Worm (Caenorhabditis elegans) whole organism, young adult: ENCODE measurements around the gene T02B11.8.

Experiments used
- F37B4.10 ChIP-seq: fragments of 200-800 bp; sonication (Bioruptor generic); IDR thresholded peaks from 2 replicates; pipeline ENCODE4 v1.3.6; 2022; ENCODE audit warnings: missing genetic modification characterization, missing compliant biosample characterization
- chd-7 ChIP-seq: sonication (generic microtip); optimal IDR thresholded peaks from 2 replicates; lab custom pipeline; 2016; ENCODE audit warnings: mild to moderate bottlenecking, missing genetic modification characterization, moderate library complexity, missing compliant biosample characterization
- dpl-1 ChIP-seq: fragments of 150-350 bp; optimal IDR thresholded peaks from 2 replicates; lab custom pipeline; 2014; ENCODE audit warnings: missing biosample characterization, missing genetic modification reagents, missing genetic modification characterization
- him-1 ChIP-seq: sonication (generic microtip); optimal IDR thresholded peaks from 2 replicates; lab custom pipeline; 2016; ENCODE audit warnings: missing genotype, missing genetic modification reagents, missing genetic modification characterization, missing compliant biosample characterization
- hmg-1.2 ChIP-seq: fragments of 200-800 bp; sonication (Bioruptor generic); IDR thresholded peaks from 2 replicates; pipeline ENCODE4 v1.3.6; 2022; ENCODE audit warnings: missing genetic modification reagents, missing genetic modification characterization, missing compliant biosample characterization
- hsf-1 ChIP-seq: fragments of 200-800 bp; sonication (Bioruptor generic); IDR thresholded peaks from 2 replicates; pipeline ENCODE4 v1.3.6; 2022; ENCODE audit warnings: missing genetic modification reagents, missing genetic modification characterization, missing compliant biosample characterization
- let-607 ChIP-seq, 2 experiments: fragments of 200-800 bp in 1 of 2; sonication (Bioruptor generic) in 1 of 2; sonication (generic microtip) in 1 of 2; optimal IDR thresholded peaks; 2 replicates each; lab custom pipeline; 2016 to 2018; ENCODE audit warnings: mild to moderate bottlenecking in 2 of 2, missing compliant biosample characterization in 2 of 2, missing genetic modification characterization in 2 of 2, moderate library complexity in 2 of 2, missing genotype in 1 of 2
- madf-3 ChIP-seq: fragments of 200-800 bp; sonication (Bioruptor generic); IDR thresholded peaks from 2 replicates; pipeline ENCODE4 v1.3.6; 2022; ENCODE audit warnings: missing genetic modification reagents, missing genetic modification characterization, missing compliant biosample characterization
- nfya-1 ChIP-seq: sonication (generic microtip); optimal IDR thresholded peaks from 2 replicates; lab custom pipeline; 2017; ENCODE audit warnings: antibody characterized with exemption, missing compliant biosample characterization, missing genetic modification characterization, borderline replicate concordance; ENCODE audit not compliant: insufficient read depth
- pha-4 ChIP-seq: fragments of 150-350 bp; sonication (generic microtip); optimal IDR thresholded peaks from 2 replicates; lab custom pipeline; 2014; ENCODE audit warnings: missing biosample characterization, missing genetic modification reagents, missing genetic modification characterization

ce11 chrV:854966-855365 lies 23.5 kb downstream of the T02B11.8 start, which contains the start of gene K09C6.9:
- TF ChIP-seq pha-4 (tag; lab: Kevin White, UChicago): no peak
- TF ChIP-seq nfya-1 (tag; lab: Kevin White, UChicago): no peak
- no peak for TF ChIP-seq him-1
- TF ChIP-seq let-607 (tag; optimal IDR thresholded peaks at IDR 0.05; lab: Kevin White, UChicago): no peak
- TF ChIP-seq dpl-1 (GFP tag; lab: Kevin White, UChicago): no peak
- no peak for TF ChIP-seq chd-7 (tag; lab: Kevin White, UChicago)
- TF ChIP-seq F37B4.10 (GFP tag; lab: Robert Waterston, UW): no peak
- no peak for TF ChIP-seq hmg-1.2 (GFP tag; lab: Robert Waterston, UW)
- no peak for TF ChIP-seq madf-3 (GFP tag; lab: Robert Waterston, UW)
- TF ChIP-seq hsf-1: no peak
